Worm (Caenorhabditis elegans): ENCODE results near the gene mdt-29.

ce11 chrIII:13748312-13748711, 24.7 kb upstream of the mdt-29 start, which contains the start of gene K08E3.2:
- TF ChIP-seq him-1 (tag; optimal IDR thresholded peaks at IDR 0.05): no peak
- TF ChIP-seq W03F9.2 (tag; optimal IDR thresholded peaks at IDR 0.05): no peak

Measured in whole organism, L4/young adult.